Worm (Caenorhabditis elegans) whole organism, late embryonic: ENCODE data around the gene fbxb-18.

Source experiments
- ama-1 ChIP-seq: fragments of 150-350 bp; optimal IDR thresholded peaks from 2 replicates; lab custom pipeline; 2014
- ceh-9 ChIP-seq: sonication (generic microtip); optimal IDR thresholded peaks from 2 replicates; lab custom pipeline; 2016; ENCODE audit warnings: mild to moderate bottlenecking, missing genetic modification characterization, inconsistent platforms, missing compliant biosample characterization
- che-1 ChIP-seq: sonication (generic microtip); optimal IDR thresholded peaks from 2 replicates; lab custom pipeline; 2016; ENCODE audit warnings: mild to moderate bottlenecking, missing genetic modification characterization, missing compliant biosample characterization
- nfya-1 ChIP-seq: sonication (generic microtip); optimal IDR thresholded peaks from 2 replicates; lab custom pipeline; 2017; ENCODE audit warnings: missing genetic modification characterization, mild to moderate bottlenecking, missing compliant biosample characterization, antibody characterized with exemption, moderate library complexity
- nhr-11 ChIP-seq: fragments of 150-350 bp; optimal IDR thresholded peaks from 2 replicates; lab custom pipeline; 2014; ENCODE audit warnings: missing biosample characterization, missing genetic modification characterization
- nhr-232 ChIP-seq: sonication (generic microtip); optimal IDR thresholded peaks from 2 replicates; lab custom pipeline; 2016; ENCODE audit warnings: missing genetic modification characterization, missing compliant biosample characterization
- pha-4 ChIP-seq: fragments of 150-350 bp; optimal IDR thresholded peaks from 2 replicates; lab custom pipeline; 2018; ENCODE audit warnings: missing biosample characterization, missing genetic modification reagents, missing genetic modification characterization
- pqm-1 ChIP-seq: sonication (generic microtip); optimal IDR thresholded peaks from 2 replicates; lab custom pipeline; 2016; ENCODE audit warnings: missing genetic modification characterization, missing compliant biosample characterization
- rnt-1 ChIP-seq: sonication (generic microtip); optimal IDR thresholded peaks from 2 replicates; lab custom pipeline; 2016; ENCODE audit warnings: missing genetic modification characterization, missing compliant biosample characterization
- syd-9 ChIP-seq: sonication (generic microtip); optimal IDR thresholded peaks from 2 replicates; lab custom pipeline; 2016; ENCODE audit warnings: mild to moderate bottlenecking, missing genetic modification characterization, moderate library complexity, missing compliant biosample characterization
- tbx-2 ChIP-seq: sonication (generic microtip); optimal IDR thresholded peaks from 2 replicates; lab custom pipeline; 2016; ENCODE audit warnings: missing genetic modification characterization, missing compliant biosample characterization
- unc-42 ChIP-seq: sonication (generic microtip); optimal IDR thresholded peaks from 2 replicates; lab custom pipeline; 2016; ENCODE audit warnings: missing genotype, missing genetic modification characterization, missing compliant biosample characterization
- unc-55 ChIP-seq: sonication (generic microtip); optimal IDR thresholded peaks from 2 replicates; lab custom pipeline; 2017; ENCODE audit warnings: missing biosample characterization, missing genetic modification reagents, missing genetic modification characterization

ce11 chrII:1694530-1694929, 5.8 kb upstream of the fbxb-18 start, which contains the start of gene fbxc-26:
- no peak for TF ChIP-seq ceh-9
- TF ChIP-seq nhr-11, result no peak
- no peak for TF ChIP-seq pha-4 (tag; lab: Kevin White, UChicago)
- no peak for TF ChIP-seq nhr-232 (tag; lab: Kevin White, UChicago)
- no peak for TF ChIP-seq nfya-1 (tag; lab: Kevin White, UChicago)
- no peak for TF ChIP-seq tbx-2 (tag; lab: Kevin White, UChicago)
- no peak for TF ChIP-seq pqm-1 (tag; lab: Kevin White, UChicago)
- TF ChIP-seq unc-55 (GFP tag; lab: Kevin White, UChicago), result no peak
- TF ChIP-seq syd-9 (tag; lab: Kevin White, UChicago), result no peak
- TF ChIP-seq ama-1 (lab: Kevin White, UChicago), result no peak
- TF ChIP-seq rnt-1, result no peak
- TF ChIP-seq che-1 (tag; lab: Kevin White, UChicago), result no peak
- no peak for TF ChIP-seq unc-42 (tag; lab: Kevin White, UChicago)
